Worm (Caenorhabditis elegans): ENCODE results near the gene Y32G9A.2.

Gene Y32G9A.2

ce11 chrV:1918030-1918559 is at the start of gene Y32G9A.2:
Gene Y32G9A.2 (plus strand): TSS chrV:1918509.
- TF ChIP-seq nhr-237 (tag; optimal IDR thresholded peaks at IDR 0.05) (no peak), ceh-82 (tag; optimal IDR thresholded peaks at IDR 0.05) (no peak), snpc-4 (tag; optimal IDR thresholded peaks at IDR 0.05) (no peak), hmg-11 (tag; optimal IDR thresholded peaks at IDR 0.05) (peak; percentile 44), lin-39 (tag; optimal IDR thresholded peaks at IDR 0.05) (peak; percentile 11), nhr-25 (tag; optimal IDR thresholded peaks at IDR 0.05) (peak; percentile 27), nfya-1 (tag; optimal IDR thresholded peaks at IDR 0.05; ENCODE audit: insufficient read depth) (peak; percentile 68), nhr-23 (tag; optimal IDR thresholded peaks at IDR 0.05) (peak; percentile 11), pha-4 (tag; optimal IDR thresholded peaks at IDR 0.05) (peak; percentile 24), fkh-10 (GFP tag; optimal IDR thresholded peaks at IDR 0.05) (no peak), ama-1 (optimal IDR thresholded peaks at IDR 0.05) (no peak), daf-12 (tag; optimal IDR thresholded peaks at IDR 0.05) (no peak), mdl-1 (tag; optimal IDR thresholded peaks at IDR 0.05) (no peak), pqm-1 (tag; optimal IDR thresholded peaks at IDR 0.05) (peak; percentile 5), eor-1 (tag; optimal IDR thresholded peaks at IDR 0.05) (no peak), skn-1 (tag; optimal IDR thresholded peaks at IDR 0.05) (no peak), lin-15B (tag; optimal IDR thresholded peaks at IDR 0.05) (peak; percentile 69), mml-1 (tag; optimal IDR thresholded peaks at IDR 0.05) (no peak)

- TF ChIP-seq fos-1 (tag; optimal IDR thresholded peaks at IDR 0.05), result no peak
- TF ChIP-seq nhr-77 (tag; optimal IDR thresholded peaks at IDR 0.05), result no peak
- peak; percentile 69 for TF ChIP-seq tbx-2 (tag; optimal IDR thresholded peaks at IDR 0.05)
- no peak for TF ChIP-seq skn-1 (tag; optimal IDR thresholded peaks at IDR 0.05)
- no peak for TF ChIP-seq nhr-12 (tag; optimal IDR thresholded peaks at IDR 0.05)
- no peak for TF ChIP-seq nhr-28 (tag; optimal IDR thresholded peaks at IDR 0.05)
- TF ChIP-seq fkh-2 (tag; optimal IDR thresholded peaks at IDR 0.05), result no peak
- peak; percentile 82 for TF ChIP-seq nhr-25 (tag; optimal IDR thresholded peaks at IDR 0.05)
- peak; percentile 65 for TF ChIP-seq elt-2 (tag; optimal IDR thresholded peaks at IDR 0.05)
- TF ChIP-seq zag-1 (tag; optimal IDR thresholded peaks at IDR 0.05), result peak; percentile 33
- no peak for TF ChIP-seq elt-3 (tag; optimal IDR thresholded peaks at IDR 0.05)
- no peak for TF ChIP-seq nhr-76 (tag; optimal IDR thresholded peaks at IDR 0.05)
- TF ChIP-seq hmg-11 (tag; optimal IDR thresholded peaks at IDR 0.05), result peak; percentile 71
- TF ChIP-seq lin-39 (tag; optimal IDR thresholded peaks at IDR 0.05), result peak; percentile 85
- no peak for TF ChIP-seq ztf-11 (tag; optimal IDR thresholded peaks at IDR 0.05)
- no peak for TF ChIP-seq eor-1 (tag; optimal IDR thresholded peaks at IDR 0.05)
- TF ChIP-seq elt-1 (tag; optimal IDR thresholded peaks at IDR 0.05), result no peak
- no peak for TF ChIP-seq mml-1 (tag; optimal IDR thresholded peaks at IDR 0.05)
- TF ChIP-seq fkh-10 (GFP tag; optimal IDR thresholded peaks at IDR 0.05), result peak; percentile 29
- TF ChIP-seq pha-4 (tag; optimal IDR thresholded peaks at IDR 0.05), result peak; percentile 93
- no peak for TF ChIP-seq mdl-1 (tag; optimal IDR thresholded peaks at IDR 0.05)
- no peak for TF ChIP-seq sea-2 (GFP tag; optimal IDR thresholded peaks at IDR 0.05)
- peak; percentile 32 for TF ChIP-seq jun-1 (tag; optimal IDR thresholded peaks at IDR 0.05)
- TF ChIP-seq nfya-1 (tag; optimal IDR thresholded peaks at IDR 0.05; ENCODE audit: insufficient read depth), result peak; percentile 90
- TF ChIP-seq nhr-11 (tag; optimal IDR thresholded peaks at IDR 0.05), result peak; percentile 41
- TF ChIP-seq daf-12 (tag; optimal IDR thresholded peaks at IDR 0.05), result no peak
- peak; percentile 95 for TF ChIP-seq nhr-23 (tag; optimal IDR thresholded peaks at IDR 0.05)
- TF ChIP-seq nhr-43 (tag; optimal IDR thresholded peaks at IDR 0.05; ENCODE audit: poor library complexity, severe bottlenecking), result peak; percentile 77
- TF ChIP-seq ZK546.5 (tag; optimal IDR thresholded peaks at IDR 0.05), result no peak
- TF ChIP-seq snpc-4 (tag; optimal IDR thresholded peaks at IDR 0.05), result peak; percentile 80
- no peak for TF ChIP-seq ama-1 (optimal IDR thresholded peaks at IDR 0.05)
- no peak for TF ChIP-seq ceh-9 (tag; optimal IDR thresholded peaks at IDR 0.05)
- peak; percentile 72 for TF ChIP-seq ceh-82 (tag; optimal IDR thresholded peaks at IDR 0.05)
- peak; percentile 16 for TF ChIP-seq pqm-1 (tag; optimal IDR thresholded peaks at IDR 0.05)
- peak; percentile 76 for TF ChIP-seq lsy-12 (tag; optimal IDR thresholded peaks at IDR 0.05)
- TF ChIP-seq ztf-4 (tag; optimal IDR thresholded peaks at IDR 0.05), result no peak
- TF ChIP-seq unc-62 (GFP tag; optimal IDR thresholded peaks at IDR 0.05), result no peak
- no peak for TF ChIP-seq unc-39 (tag; optimal IDR thresholded peaks at IDR 0.05)
- TF ChIP-seq nhr-67 (tag; optimal IDR thresholded peaks at IDR 0.05), result peak; percentile 7
- TF ChIP-seq nhr-237 (tag; optimal IDR thresholded peaks at IDR 0.05), result no peak
- no peak for TF ChIP-seq aly-2 (tag; optimal IDR thresholded peaks at IDR 0.05)
- TF ChIP-seq R02D3.7 (tag; optimal IDR thresholded peaks at IDR 0.05), result peak; percentile 74
- no peak for TF ChIP-seq ceh-16 (tag; optimal IDR thresholded peaks at IDR 0.05)
- TF ChIP-seq egl-5 (tag; optimal IDR thresholded peaks at IDR 0.05), result no peak
- TF ChIP-seq egl-27 (tag; optimal IDR thresholded peaks at IDR 0.05), result no peak
- TF ChIP-seq lin-15B (tag; optimal IDR thresholded peaks at IDR 0.05), result peak; percentile 96
- TF ChIP-seq ceh-28 (tag; optimal IDR thresholded peaks at IDR 0.05), result peak; percentile 56
These were observed 49.6 kb upstream of the Y32G9A.2 start, which contains the start of gene knl-3 for ce11 chrV:1868596-1869263. Gene knl-3 (plus strand): TSS chrV:1869213.

Measured in whole organism, L3 larva.